Worm (Caenorhabditis elegans): ENCODE measurements around the gene C08A9.3.

C08A9.3 gene

ce11 chrX:17062165-17062564 is 30.9 kb downstream of the C08A9.3 start:
- no peak for TF ChIP-seq klf-2 (GFP tag; conservative IDR thresholded peaks at IDR 0.05)
- TF ChIP-seq cog-1 (tag; optimal IDR thresholded peaks at IDR 0.05): no peak
- TF ChIP-seq ztf-23 (GFP tag; IDR thresholded peaks at IDR 0.05): no peak

ce11 chrX:17059760-17060159 is 33.3 kb downstream of the C08A9.3 start:
- TF ChIP-seq klf-2 (GFP tag; conservative IDR thresholded peaks at IDR 0.05) (no peak), ztf-23 (GFP tag; IDR thresholded peaks at IDR 0.05) (no peak), ztf-29 (GFP tag; IDR thresholded peaks at IDR 0.05) (no peak), T22C8.4 (GFP tag; IDR thresholded peaks at IDR 0.05) (no peak), flt-1 (GFP tag; IDR thresholded peaks at IDR 0.05) (no peak), ref-1 (GFP tag; conservative IDR thresholded peaks at IDR 0.05) (no peak), med-1 (GFP tag; optimal IDR thresholded peaks at IDR 0.05; ENCODE audit: insufficient read depth) (no peak), tab-1 (GFP tag; IDR thresholded peaks at IDR 0.05) (no peak), cog-1 (tag; optimal IDR thresholded peaks at IDR 0.05) (no peak)

- TF ChIP-seq cog-1 (tag; optimal IDR thresholded peaks at IDR 0.05) (no peak), ztf-23 (GFP tag; IDR thresholded peaks at IDR 0.05) (0 out of 2 replicates have a peak, but pooled peaks have one; percentile 25)
Observed at ce11 chrX:17058340-17058739, 34.8 kb downstream of the C08A9.3 start.

ce11 chrX:17055836-17056783 is 37.0 kb downstream of the C08A9.3 start:
- TF ChIP-seq tab-1 (GFP tag; IDR thresholded peaks at IDR 0.05): no peak
- no peak for TF ChIP-seq T22C8.4 (GFP tag; IDR thresholded peaks at IDR 0.05)
- no peak for TF ChIP-seq cog-1 (tag; optimal IDR thresholded peaks at IDR 0.05)
- TF ChIP-seq med-1 (GFP tag; optimal IDR thresholded peaks at IDR 0.05; ENCODE audit: insufficient read depth): no peak
- TF ChIP-seq ztf-23 (GFP tag; IDR thresholded peaks at IDR 0.05): no peak
- TF ChIP-seq klf-2 (GFP tag; conservative IDR thresholded peaks at IDR 0.05): no peak
- no peak for TF ChIP-seq ref-1 (GFP tag; conservative IDR thresholded peaks at IDR 0.05)
- TF ChIP-seq ztf-29 (GFP tag; IDR thresholded peaks at IDR 0.05): no peak
- TF ChIP-seq flt-1 (GFP tag; IDR thresholded peaks at IDR 0.05): no peak

- TF ChIP-seq cog-1 (tag; optimal IDR thresholded peaks at IDR 0.05) (no peak), klf-2 (GFP tag; conservative IDR thresholded peaks at IDR 0.05) (no peak), T22C8.4 (GFP tag; IDR thresholded peaks at IDR 0.05) (no peak), ref-1 (GFP tag; conservative IDR thresholded peaks at IDR 0.05) (no peak), med-1 (GFP tag; optimal IDR thresholded peaks at IDR 0.05; ENCODE audit: insufficient read depth) (no peak), flt-1 (GFP tag; IDR thresholded peaks at IDR 0.05) (no peak)
Observed at ce11 chrX:17055481-17055835, 37.6 kb downstream of the C08A9.3 start, which contains the start of gene gcy-11. Gene gcy-11 (minus strand): TSS chrX:17055581.

- TF ChIP-seq ztf-23 (GFP tag; IDR thresholded peaks at IDR 0.05): no peak
- TF ChIP-seq klf-2 (GFP tag; conservative IDR thresholded peaks at IDR 0.05): no peak
- TF ChIP-seq flt-1 (GFP tag; IDR thresholded peaks at IDR 0.05): no peak
- no peak for TF ChIP-seq ztf-29 (GFP tag; IDR thresholded peaks at IDR 0.05)
- TF ChIP-seq tab-1 (GFP tag; IDR thresholded peaks at IDR 0.05): no peak
- TF ChIP-seq ref-1 (GFP tag; conservative IDR thresholded peaks at IDR 0.05): no peak
- TF ChIP-seq T22C8.4 (GFP tag; IDR thresholded peaks at IDR 0.05): no peak
- no peak for TF ChIP-seq cog-1 (tag; optimal IDR thresholded peaks at IDR 0.05)
- TF ChIP-seq med-1 (GFP tag; optimal IDR thresholded peaks at IDR 0.05; ENCODE audit: insufficient read depth): no peak
Observed at ce11 chrX:17054121-17054520, 39.0 kb downstream of the C08A9.3 start.

ce11 chrX:17045529-17045928 is 47.6 kb downstream of the C08A9.3 start, which contains the start of gene C30G4.2:
Gene C30G4.2 (minus strand): TSS chrX:17045629.
- TF ChIP-seq ztf-23 (GFP tag; IDR thresholded peaks at IDR 0.05) (no peak), T22C8.4 (GFP tag; IDR thresholded peaks at IDR 0.05) (no peak), klf-2 (GFP tag; conservative IDR thresholded peaks at IDR 0.05) (no peak), flt-1 (GFP tag; IDR thresholded peaks at IDR 0.05) (no peak), ref-1 (GFP tag; conservative IDR thresholded peaks at IDR 0.05) (no peak), ztf-29 (GFP tag; IDR thresholded peaks at IDR 0.05) (no peak), cog-1 (tag; optimal IDR thresholded peaks at IDR 0.05) (no peak), med-1 (GFP tag; optimal IDR thresholded peaks at IDR 0.05; ENCODE audit: insufficient read depth) (no peak), tab-1 (GFP tag; IDR thresholded peaks at IDR 0.05) (no peak)

- no peak for TF ChIP-seq med-1 (GFP tag; optimal IDR thresholded peaks at IDR 0.05; ENCODE audit: insufficient read depth)
- TF ChIP-seq tab-1 (GFP tag; IDR thresholded peaks at IDR 0.05): no peak
- TF ChIP-seq klf-2 (GFP tag; conservative IDR thresholded peaks at IDR 0.05): no peak
- TF ChIP-seq ztf-29 (GFP tag; IDR thresholded peaks at IDR 0.05): no peak
- TF ChIP-seq flt-1 (GFP tag; IDR thresholded peaks at IDR 0.05): no peak
Observed at ce11 chrX:17042946-17043345, 50.2 kb downstream of the C08A9.3 start, which contains the start of gene F35B3.7. Gene F35B3.7 (minus strand): TSS chrX:17043078.

- TF ChIP-seq flt-1 (GFP tag; IDR thresholded peaks at IDR 0.05): no peak
- TF ChIP-seq cog-1 (tag; optimal IDR thresholded peaks at IDR 0.05): no peak
- TF ChIP-seq med-1 (GFP tag; optimal IDR thresholded peaks at IDR 0.05; ENCODE audit: insufficient read depth): no peak
- no peak for TF ChIP-seq ztf-29 (GFP tag; IDR thresholded peaks at IDR 0.05)
- TF ChIP-seq ztf-23 (GFP tag; IDR thresholded peaks at IDR 0.05): no peak
- no peak for TF ChIP-seq ref-1 (GFP tag; conservative IDR thresholded peaks at IDR 0.05)
- no peak for TF ChIP-seq T22C8.4 (GFP tag; IDR thresholded peaks at IDR 0.05)
- TF ChIP-seq tab-1 (GFP tag; IDR thresholded peaks at IDR 0.05): no peak
- no peak for TF ChIP-seq klf-2 (GFP tag; conservative IDR thresholded peaks at IDR 0.05)
Observed at ce11 chrX:17041571-17041970, 51.5 kb downstream of the C08A9.3 start.

ce11 chrX:17038616-17039015 is 54.5 kb downstream of the C08A9.3 start:
- TF ChIP-seq cog-1 (tag; optimal IDR thresholded peaks at IDR 0.05) (no peak), tab-1 (GFP tag; IDR thresholded peaks at IDR 0.05) (no peak), ztf-29 (GFP tag; IDR thresholded peaks at IDR 0.05) (no peak), flt-1 (GFP tag; IDR thresholded peaks at IDR 0.05) (no peak), T22C8.4 (GFP tag; IDR thresholded peaks at IDR 0.05) (no peak), klf-2 (GFP tag; conservative IDR thresholded peaks at IDR 0.05) (no peak)
